Fruit fly (Drosophila melanogaster): ENCODE measurements around the gene CG31099.

- TF ChIP-seq usp (GFP tag; optimal IDR thresholded peaks at IDR 0.05) (no peak), Dll (optimal IDR thresholded peaks at IDR 0.05) (no peak), psq (optimal IDR thresholded peaks at IDR 0.05) (no peak), EcR (GFP tag; optimal IDR thresholded peaks at IDR 0.05) (no peak), CG8478 (optimal IDR thresholded peaks at IDR 0.05) (no peak)
These were observed 36.2 kb upstream of the CG31099 start, which contains the start of gene tobi for dm6 chr3R:25346899-25347298.
